Worm (Caenorhabditis elegans): Measurements from ENCODE around the gene nrf-5.

Gene nrf-5

DNA sequence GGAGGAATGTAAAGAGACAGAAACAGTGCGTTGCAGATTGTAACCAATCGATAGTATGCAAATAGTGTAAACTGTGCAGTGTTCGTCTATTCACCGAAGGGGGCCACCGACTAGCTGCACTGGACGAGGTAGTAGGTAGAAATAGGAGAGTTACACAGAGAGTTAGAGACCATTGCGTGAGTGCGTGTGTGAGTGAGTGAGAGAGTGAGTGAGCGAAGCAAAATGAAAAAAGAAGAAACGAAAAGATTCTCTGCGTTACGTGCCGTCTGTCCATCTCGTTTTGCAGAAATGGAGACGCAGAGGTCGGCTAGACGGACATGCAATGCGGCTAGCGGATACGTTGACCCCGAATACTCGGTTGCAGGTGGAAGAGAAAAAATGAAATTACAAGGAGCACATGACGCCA, 19.6 kb upstream of the nrf-5 start (continued):
- TF ChIP-seq F13H6.1 (tag; optimal IDR thresholded peaks at IDR 0.05) (peak; percentile 89), ZK546.5 (tag; optimal IDR thresholded peaks at IDR 0.05) (no peak), lin-11 (tag; optimal IDR thresholded peaks at IDR 0.05) (peak; percentile 5), ztf-11 (tag; optimal IDR thresholded peaks at IDR 0.05) (no peak), lin-13 (GFP tag; optimal IDR thresholded peaks at IDR 0.05) (peak; percentile 24), C34F6.9 (tag; optimal IDR thresholded peaks at IDR 0.05) (peak; percentile 76), nhr-12 (tag; optimal IDR thresholded peaks at IDR 0.05) (no peak), snpc-4 (tag; optimal IDR thresholded peaks at IDR 0.05) (no peak), elt-3 (tag; optimal IDR thresholded peaks at IDR 0.05) (no peak), sem-4 (tag; optimal IDR thresholded peaks at IDR 0.05) (peak; percentile 6), nhr-25 (tag; optimal IDR thresholded peaks at IDR 0.05) (no peak), mdl-1 (tag; optimal IDR thresholded peaks at IDR 0.05) (no peak), Y55F3AM.14 (GFP tag; optimal IDR thresholded peaks at IDR 0.05) (peak; percentile 6), ama-1 (optimal IDR thresholded peaks at IDR 0.05) (no peak), fos-1 (tag; optimal IDR thresholded peaks at IDR 0.05) (peak; percentile 78), unc-39 (tag; optimal IDR thresholded peaks at IDR 0.05) (peak; percentile 7), lin-39 (tag; optimal IDR thresholded peaks at IDR 0.05) (no peak), nhr-77 (tag; optimal IDR thresholded peaks at IDR 0.05) (no peak), crh-2 (tag; optimal IDR thresholded peaks at IDR 0.05) (peak; percentile 75), elt-1 (tag; optimal IDR thresholded peaks at IDR 0.05) (no peak), unc-55 (GFP tag; optimal IDR thresholded peaks at IDR 0.05) (peak; percentile 80)

DNA sequence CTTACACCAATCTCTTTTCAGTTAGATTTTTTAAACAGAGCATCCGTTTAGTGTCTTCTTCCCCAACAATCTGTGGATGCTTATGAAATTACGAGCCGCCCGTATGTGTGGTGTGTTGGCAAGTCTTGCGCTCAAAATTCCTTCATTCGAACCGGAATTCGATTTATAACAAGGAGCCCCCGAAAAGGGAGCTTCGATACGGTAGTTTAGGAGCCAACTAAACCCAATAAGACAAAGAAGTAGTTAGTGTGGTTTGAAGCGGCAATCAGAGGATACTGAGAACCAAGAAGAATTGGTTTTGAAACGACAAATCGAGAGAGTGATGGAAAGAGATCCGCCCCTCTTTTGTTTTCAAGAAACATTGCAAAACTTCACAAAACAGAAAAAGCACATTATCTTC, 15.7 kb upstream of the nrf-5 start:
- TF ChIP-seq sma-9 (GFP tag; optimal IDR thresholded peaks at IDR 0.05) (no peak), sma-9 (tag; optimal IDR thresholded peaks at IDR 0.05) (no peak), nhr-23 (tag; optimal IDR thresholded peaks at IDR 0.05) (no peak), sem-4 (tag; optimal IDR thresholded peaks at IDR 0.05) (no peak), ama-1 (optimal IDR thresholded peaks at IDR 0.05) (no peak), unc-55 (GFP tag; optimal IDR thresholded peaks at IDR 0.05) (no peak), skn-1 (tag; optimal IDR thresholded peaks at IDR 0.05) (no peak), aly-2 (tag; optimal IDR thresholded peaks at IDR 0.05) (no peak), egl-27 (tag; optimal IDR thresholded peaks at IDR 0.05) (no peak)

DNA sequence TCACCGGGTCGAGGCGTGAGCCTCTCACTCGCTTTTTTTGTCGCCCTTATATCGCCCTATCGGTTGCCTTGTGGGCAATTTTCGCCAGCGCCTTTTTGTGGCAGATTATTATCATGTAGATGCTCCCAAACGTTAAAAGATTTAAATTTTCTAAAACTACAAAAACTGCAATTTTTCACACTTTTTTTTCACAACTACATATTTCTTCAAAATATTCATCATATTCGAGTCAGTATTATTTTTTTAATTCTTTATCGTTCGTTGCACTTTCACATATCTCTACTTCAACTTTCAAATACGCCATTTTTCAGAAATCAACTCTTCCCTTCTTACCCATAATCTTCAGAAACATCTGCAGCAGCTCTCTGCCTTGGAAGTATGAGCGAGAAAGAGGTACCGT, 15.1 kb upstream of the nrf-5 start, which contains the start of gene ceh-24:
Gene ceh-24 (plus strand): TSS at position 301 of the 400 bp plus-strand sequence.
- TF ChIP-seq unc-62 (GFP tag; optimal IDR thresholded peaks at IDR 0.05), result no peak
- no peak for TF ChIP-seq nhr-11 (tag; optimal IDR thresholded peaks at IDR 0.05)
- no peak for TF ChIP-seq F13H6.1 (tag; optimal IDR thresholded peaks at IDR 0.05)
- no peak for TF ChIP-seq peb-1 (tag; optimal IDR thresholded peaks at IDR 0.05)
- TF ChIP-seq blmp-1 (tag; optimal IDR thresholded peaks at IDR 0.05; ENCODE audit: insufficient read depth), result no peak
- no peak for TF ChIP-seq skn-1 (tag; optimal IDR thresholded peaks at IDR 0.05)
- no peak for TF ChIP-seq fos-1 (tag; optimal IDR thresholded peaks at IDR 0.05)
- TF ChIP-seq R02D3.7 (tag; optimal IDR thresholded peaks at IDR 0.05), result no peak
- no peak for TF ChIP-seq nhr-237 (tag; optimal IDR thresholded peaks at IDR 0.05)
- TF ChIP-seq ceh-82 (tag; optimal IDR thresholded peaks at IDR 0.05), result no peak
- TF ChIP-seq egl-27 (tag; optimal IDR thresholded peaks at IDR 0.05), result no peak
- TF ChIP-seq lin-39 (tag; optimal IDR thresholded peaks at IDR 0.05), result no peak
- no peak for TF ChIP-seq nhr-12 (tag; optimal IDR thresholded peaks at IDR 0.05)
- TF ChIP-seq sma-9 (GFP tag; optimal IDR thresholded peaks at IDR 0.05), result no peak
- TF ChIP-seq sma-9 (tag; optimal IDR thresholded peaks at IDR 0.05), result no peak

DNA sequence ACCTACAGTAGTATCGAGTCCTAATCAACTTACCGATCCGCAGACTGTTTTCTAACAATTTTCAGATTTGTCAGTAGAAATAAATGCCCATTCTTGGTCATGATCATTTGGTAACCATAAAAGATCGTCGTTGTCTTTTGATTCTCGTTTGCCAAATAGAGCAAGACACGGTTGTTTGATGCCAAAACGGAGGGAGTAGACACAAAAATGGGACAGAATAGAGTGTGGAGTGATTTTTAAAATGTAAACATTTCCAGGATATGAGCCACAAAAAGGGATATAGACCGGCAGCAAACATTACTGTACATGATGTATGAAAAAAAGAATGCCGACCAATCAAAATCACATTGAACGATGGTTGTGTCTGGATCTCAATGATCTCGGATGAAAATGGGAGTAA, 11.2 kb upstream of the nrf-5 start, which contains the start of gene F55B12.2:
Gene F55B12.2 (minus strand): TSS at position 101 of the 400 bp plus-strand sequence.
- TF ChIP-seq snpc-4 (tag; optimal IDR thresholded peaks at IDR 0.05) (no peak), nhr-129 (tag; optimal IDR thresholded peaks at IDR 0.05) (no peak), nhr-23 (tag; optimal IDR thresholded peaks at IDR 0.05) (no peak), nhr-10 (tag; optimal IDR thresholded peaks at IDR 0.05) (no peak), ama-1 (optimal IDR thresholded peaks at IDR 0.05) (no peak), gmeb-1 (tag; optimal IDR thresholded peaks at IDR 0.05) (no peak), nhr-12 (tag; optimal IDR thresholded peaks at IDR 0.05) (no peak), mab-5 (tag; optimal IDR thresholded peaks at IDR 0.05) (no peak), unc-39 (tag; optimal IDR thresholded peaks at IDR 0.05) (no peak), lin-13 (GFP tag; optimal IDR thresholded peaks at IDR 0.05) (no peak), unc-62 (GFP tag; optimal IDR thresholded peaks at IDR 0.05) (no peak), R02D3.7 (tag; optimal IDR thresholded peaks at IDR 0.05) (no peak), C34F6.9 (tag; optimal IDR thresholded peaks at IDR 0.05) (no peak), lin-11 (tag; optimal IDR thresholded peaks at IDR 0.05) (no peak)
